Fruit fly (Drosophila melanogaster): ENCODE measurements around the gene maca.

The maca gene

dm6 chr3R:15542314-15542713 lies 47.9 kb downstream of the maca start, which contains the start of gene AOX2:
Gene AOX2, minus strand, starts transcription at chr3R:15542414.
- TF ChIP-seq CG12768 (GFP tag; optimal IDR thresholded peaks at IDR 0.05) (no peak), cic (GFP tag; optimal IDR thresholded peaks at IDR 0.05) (no peak)

Data from whole organism, adult.